Fruit fly (Drosophila melanogaster) Kc167 (cell line): Measurements from ENCODE around the gene Doc1.

Source experiments
- Sin3A ChIP-seq: fragments of >200 bp; optimal IDR thresholded peaks from 2 replicates; lab custom pipeline; 2018; ENCODE audit warnings: missing external identifiers
- h ChIP-seq: fragments of >200 bp; optimal IDR thresholded peaks from 3 replicates; lab custom pipeline; 2018; ENCODE audit warnings: missing external identifiers
- psq ChIP-seq: fragments of >200 bp; optimal IDR thresholded peaks from 2 replicates; lab custom pipeline; 2017; ENCODE audit warnings: missing external identifiers

- TF ChIP-seq h (lab: Kevin White, UChicago): no peak
- TF ChIP-seq Sin3A (lab: Kevin White, UChicago): no peak
- no peak for TF ChIP-seq psq
Observed at dm6 chr3L:9072062-9072730, 31.0 kb downstream of the Doc1 start.
